Worm (Caenorhabditis elegans): ENCODE measurements around the gene rog-1.

Gene rog-1

ce11 chrII:1338196-1338595 lies 36.6 kb downstream of the rog-1 start:
- peak; percentile 18 for TF ChIP-seq lin-14 (GFP tag; optimal IDR thresholded peaks at IDR 0.05)
- TF ChIP-seq blmp-1 (tag; optimal IDR thresholded peaks at IDR 0.05) = no peak

- TF ChIP-seq nhr-47 (tag; optimal IDR thresholded peaks at IDR 0.05) (no peak), blmp-1 (tag; optimal IDR thresholded peaks at IDR 0.05) (no peak), lir-3 (tag; optimal IDR thresholded peaks at IDR 0.05; ENCODE audit: poor library complexity) (no peak), ets-5 (GFP tag; IDR thresholded peaks at IDR 0.05) (no peak), unc-130 (tag; optimal IDR thresholded peaks at IDR 0.05) (no peak), unc-30 (tag; optimal IDR thresholded peaks at IDR 0.05) (no peak), C16A3.4 (tag; optimal IDR thresholded peaks at IDR 0.05) (no peak), hlh-4 (tag; optimal IDR thresholded peaks at IDR 0.05) (no peak), fkh-8 (tag; optimal IDR thresholded peaks at IDR 0.05) (no peak), ceh-82 (tag; optimal IDR thresholded peaks at IDR 0.05) (no peak), grh-1 (GFP tag; IDR thresholded peaks at IDR 0.05) (no peak), unc-86 (tag; optimal IDR thresholded peaks at IDR 0.05) (no peak), ceh-63 (GFP tag; optimal IDR thresholded peaks at IDR 0.05) (no peak), zag-1 (tag; optimal IDR thresholded peaks at IDR 0.05) (no peak), sptf-1 (tag; optimal IDR thresholded peaks at IDR 0.05) (no peak), egl-13 (tag; optimal IDR thresholded peaks at IDR 0.05) (no peak), sup-37 (GFP tag; optimal IDR thresholded peaks at IDR 0.05) (no peak)
Observed at ce11 chrII:1329887-1330286, 44.9 kb downstream of the rog-1 start.

- TF ChIP-seq lin-39 (tag; optimal IDR thresholded peaks at IDR 0.05) (no peak), pax-3 (tag; optimal IDR thresholded peaks at IDR 0.05) (no peak), nhr-77 (tag; optimal IDR thresholded peaks at IDR 0.05) (no peak), nhr-85 (tag) (peak; percentile 31)
Observed at ce11 chrII:1326689-1327088, 48.1 kb downstream of the rog-1 start, which contains the start of gene jip-1. jip-1 (plus strand) TSS chrII:1326989.

- TF ChIP-seq fkh-8 (tag; optimal IDR thresholded peaks at IDR 0.05) (peak; percentile 51), lin-14 (GFP tag; optimal IDR thresholded peaks at IDR 0.05) (peak; percentile 48), nhr-77 (tag; optimal IDR thresholded peaks at IDR 0.05) (no peak), hpl-2 (GFP tag; optimal IDR thresholded peaks at IDR 0.05) (no peak), dsc-1 (tag; optimal IDR thresholded peaks at IDR 0.05) (peak; percentile 59), nhr-47 (tag; optimal IDR thresholded peaks at IDR 0.05) (peak; percentile 18), swsn-7 (tag; optimal IDR thresholded peaks at IDR 0.05) (peak; percentile 4)
Observed at ce11 chrII:1325604-1326003, 49.2 kb downstream of the rog-1 start.

- TF ChIP-seq pqm-1 (tag; optimal IDR thresholded peaks at IDR 0.05) (no peak), irx-1 (tag; optimal IDR thresholded peaks at IDR 0.05) (no peak), mep-1 (tag; optimal IDR thresholded peaks at IDR 0.05) (no peak), dpl-1 (GFP tag; optimal IDR thresholded peaks at IDR 0.05) (no peak), zip-4 (GFP tag; optimal IDR thresholded peaks at IDR 0.05) (no peak), C34B4.2 (tag; optimal IDR thresholded peaks at IDR 0.05) (no peak), hlh-4 (tag; optimal IDR thresholded peaks at IDR 0.05) (no peak), lin-14 (GFP tag; optimal IDR thresholded peaks at IDR 0.05) (peak; percentile 40), F16B12.6 (tag; optimal IDR thresholded peaks at IDR 0.05) (no peak), nhr-76 (tag; optimal IDR thresholded peaks at IDR 0.05) (no peak), fkh-4 (tag; optimal IDR thresholded peaks at IDR 0.05; ENCODE audit: borderline replicate concordance) (no peak), ceh-90 (tag; optimal IDR thresholded peaks at IDR 0.05) (no peak), C04F5.9 (tag; optimal IDR thresholded peaks at IDR 0.05) (no peak), mef-2 (tag; optimal IDR thresholded peaks at IDR 0.05) (no peak), tbx-2 (tag; optimal IDR thresholded peaks at IDR 0.05) (no peak), unc-86 (tag; optimal IDR thresholded peaks at IDR 0.05) (peak; percentile 17), unc-98 (GFP tag; IDR thresholded peaks at IDR 0.05) (no peak), C16A3.4 (tag; optimal IDR thresholded peaks at IDR 0.05) (no peak), isw-1 (GFP tag; IDR thresholded peaks at IDR 0.05) (no peak), snpc-4 (tag; optimal IDR thresholded peaks at IDR 0.05) (no peak), snu-23 (GFP tag; optimal IDR thresholded peaks at IDR 0.05) (no peak), swsn-7 (tag; optimal IDR thresholded peaks at IDR 0.05) (no peak), Y116A8C.19 (tag; optimal IDR thresholded peaks at IDR 0.05; ENCODE audit: borderline replicate concordance) (no peak), elt-2 (tag; optimal IDR thresholded peaks at IDR 0.05) (no peak), efl-1 (optimal IDR thresholded peaks at IDR 0.05) (no peak), efl-1 (GFP tag; optimal IDR thresholded peaks at IDR 0.05 in 1 of 2) (peak in 1 of 2 experiments; percentile 90)
Observed at ce11 chrII:1324017-1324416, 50.8 kb downstream of the rog-1 start.
